Worm (Caenorhabditis elegans): ENCODE results near the gene ZK285.2.

Gene ZK285.2

ce11 chrV:16023559-16023958 is 23.1 kb upstream of the ZK285.2 start:
- no peak for TF ChIP-seq nhr-12 (tag; optimal IDR thresholded peaks at IDR 0.05)
- no peak for TF ChIP-seq nhr-47 (tag; optimal IDR thresholded peaks at IDR 0.05)
- peak; percentile 5 for TF ChIP-seq ceh-8 (GFP tag; optimal IDR thresholded peaks at IDR 0.05)

- TF ChIP-seq elt-2 (tag; optimal IDR thresholded peaks at IDR 0.05) (peak; percentile 27), blmp-1 (tag; optimal IDR thresholded peaks at IDR 0.05) (no peak), mef-2 (tag; optimal IDR thresholded peaks at IDR 0.05) (no peak), pag-3 (tag; optimal IDR thresholded peaks at IDR 0.05; ENCODE audit: borderline replicate concordance, insufficient read depth) (no peak), lin-15B (tag; optimal IDR thresholded peaks at IDR 0.05) (no peak), elt-3 (tag; optimal IDR thresholded peaks at IDR 0.05) (no peak), lin-14 (GFP tag; optimal IDR thresholded peaks at IDR 0.05) (no peak), efl-1 (optimal IDR thresholded peaks at IDR 0.05) (no peak), efl-1 (GFP tag; optimal IDR thresholded peaks at IDR 0.05 in 1 of 2) (peak in 1 of 2 experiments; percentile 82)
Observed at ce11 chrV:16024300-16024699, 22.4 kb upstream of the ZK285.2 start, which contains the start of gene T10C6.6. T10C6.6 (plus strand) TSS chrV:16024326.

- TF ChIP-seq C34B4.2 (tag; optimal IDR thresholded peaks at IDR 0.05) (no peak), unc-62 (GFP tag; optimal IDR thresholded peaks at IDR 0.05) (no peak), unc-30 (tag; optimal IDR thresholded peaks at IDR 0.05) (no peak), vab-15 (tag; optimal IDR thresholded peaks at IDR 0.05) (no peak), xbp-1 (tag; optimal IDR thresholded peaks at IDR 0.05) (no peak), rnt-1 (tag; optimal IDR thresholded peaks at IDR 0.05) (no peak), lsy-2 (tag; optimal IDR thresholded peaks at IDR 0.05) (no peak), mep-1 (tag; optimal IDR thresholded peaks at IDR 0.05) (no peak), unc-130 (tag; optimal IDR thresholded peaks at IDR 0.05) (no peak), aly-2 (tag; optimal IDR thresholded peaks at IDR 0.05) (no peak), mef-2 (tag; optimal IDR thresholded peaks at IDR 0.05) (no peak), ces-1 (GFP tag; optimal IDR thresholded peaks at IDR 0.05) (no peak), nhr-237 (tag; optimal IDR thresholded peaks at IDR 0.05) (no peak), pag-3 (tag; optimal IDR thresholded peaks at IDR 0.05; ENCODE audit: borderline replicate concordance, insufficient read depth) (no peak)
Observed at ce11 chrV:16024917-16025316, 21.8 kb upstream of the ZK285.2 start.

- TF ChIP-seq grh-1 (GFP tag; IDR thresholded peaks at IDR 0.05) (no peak), pqm-1 (tag; optimal IDR thresholded peaks at IDR 0.05) (no peak), efl-1 (optimal IDR thresholded peaks at IDR 0.05) (no peak), efl-1 (GFP tag; optimal IDR thresholded peaks at IDR 0.05 in 1 of 2) (peak in 1 of 2 experiments; percentile 46), mep-1 (tag; optimal IDR thresholded peaks at IDR 0.05) (no peak), pag-3 (tag; optimal IDR thresholded peaks at IDR 0.05; ENCODE audit: borderline replicate concordance, insufficient read depth) (no peak), swsn-7 (tag; optimal IDR thresholded peaks at IDR 0.05) (no peak)
Observed at ce11 chrV:16029237-16029636, 17.4 kb upstream of the ZK285.2 start.

DNA sequence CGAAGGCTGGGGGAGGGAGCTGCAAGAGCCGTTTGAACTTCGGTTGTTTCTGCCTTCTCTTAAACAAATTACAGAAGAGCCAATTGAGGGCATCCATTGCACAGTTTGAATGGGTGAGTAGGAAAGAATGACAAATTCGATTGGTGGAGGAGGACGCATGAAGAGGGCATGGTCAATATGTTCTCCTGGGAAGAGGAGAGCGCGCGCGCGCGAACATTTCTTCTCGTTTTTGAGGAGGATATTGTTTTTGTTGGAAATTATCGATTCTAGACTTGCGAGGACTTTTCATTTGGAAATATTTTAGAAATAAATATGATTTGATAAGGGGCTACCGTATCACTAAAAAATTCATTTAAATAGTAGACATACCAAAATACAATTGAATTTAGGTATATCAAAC is 15.1 kb upstream of the ZK285.2 start, which contains the start of gene T10C6.7:
T10C6.7 (minus strand) TSS at position 143 of the 400 bp plus-strand sequence.
- no peak for TF ChIP-seq nhr-76 (tag; optimal IDR thresholded peaks at IDR 0.05)
- no peak for TF ChIP-seq ztf-4 (tag; optimal IDR thresholded peaks at IDR 0.05)
- TF ChIP-seq nhr-77 (tag; optimal IDR thresholded peaks at IDR 0.05) = no peak
- no peak for TF ChIP-seq unc-130 (tag; optimal IDR thresholded peaks at IDR 0.05)
- no peak for TF ChIP-seq aha-1 (tag; optimal IDR thresholded peaks at IDR 0.05)
- no peak for TF ChIP-seq zip-4 (GFP tag; optimal IDR thresholded peaks at IDR 0.05)
- TF ChIP-seq C04F5.9 (tag; optimal IDR thresholded peaks at IDR 0.05) = no peak
- TF ChIP-seq fos-1 (tag; optimal IDR thresholded peaks at IDR 0.05) = no peak

DNA sequence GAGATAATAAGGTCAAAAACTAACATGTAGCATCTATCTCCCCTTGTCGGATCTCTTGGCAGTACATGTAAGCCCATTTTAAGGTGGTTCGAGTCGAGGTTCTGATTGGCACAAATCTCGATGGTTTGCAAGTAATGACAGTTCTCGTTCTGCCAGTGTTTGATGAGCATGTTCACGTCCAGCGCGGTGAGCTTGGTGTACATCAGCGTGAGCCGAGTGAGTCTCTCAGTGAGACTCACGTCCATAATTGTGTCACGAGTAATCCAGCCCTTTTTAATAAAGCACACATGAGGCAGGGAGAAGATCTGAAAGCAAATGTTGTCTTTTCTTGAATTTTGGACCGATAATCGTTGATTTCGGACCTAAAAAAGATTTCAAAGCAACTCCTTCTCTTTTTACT is 13.9 kb upstream of the ZK285.2 start, which contains the start of gene T10C6.16:
T10C6.16 (minus strand) TSS at position 245 of the 400 bp plus-strand sequence.
- TF ChIP-seq nhr-85 (tag) (peak; percentile 18), sptf-1 (tag; optimal IDR thresholded peaks at IDR 0.05) (no peak)
